Worm (Caenorhabditis elegans) whole organism, young adult: ENCODE data around the gene sphr-1.

Source experiments
- B0261.1 ChIP-seq: sonication (generic microtip); optimal IDR thresholded peaks from 2 replicates; lab custom pipeline; 2016; ENCODE audit warnings: mild to moderate bottlenecking, missing genetic modification characterization, moderate library complexity, missing compliant biosample characterization
- F33H1.4 ChIP-seq: fragments of 200-800 bp; sonication (Bioruptor generic); IDR thresholded peaks from 2 replicates; pipeline ENCODE4 v1.3.6; 2022; ENCODE audit warnings: missing genetic modification reagents, missing genetic modification characterization, missing compliant biosample characterization
- F49E8.2 ChIP-seq: sonication (generic microtip); optimal IDR thresholded peaks from 3 replicates; lab custom pipeline; 2017; ENCODE audit warnings: missing genetic modification characterization, mild to moderate bottlenecking, missing compliant biosample characterization, antibody characterized with exemption, moderate library complexity; ENCODE audit not compliant: insufficient read depth
- F55B11.4 ChIP-seq: sonication (generic microtip); optimal IDR thresholded peaks from 2 replicates; lab custom pipeline; 2016; ENCODE audit warnings: missing compliant biosample characterization, missing genetic modification characterization, borderline replicate concordance; ENCODE audit not compliant: insufficient read depth
- F57A8.1 ChIP-seq: fragments of 200-800 bp; sonication (Bioruptor generic); optimal IDR thresholded peaks from 2 replicates; lab custom pipeline; 2018; ENCODE audit warnings: mild to moderate bottlenecking, missing genetic modification characterization, moderate library complexity, missing compliant biosample characterization
- Y67H2A.10 ChIP-seq: fragments of 200-800 bp; sonication (Bioruptor generic); conservative IDR thresholded peaks from 2 replicates; pipeline ENCODE4 v1.3.6; 2022; ENCODE audit warnings: missing genetic modification reagents, missing genetic modification characterization, missing compliant biosample characterization
- Y79H2A.3 ChIP-seq: fragments of 200-800 bp; sonication (Bioruptor generic); conservative IDR thresholded peaks from 2 replicates; pipeline ENCODE4 v1.3.6; 2022; ENCODE audit warnings: missing genetic modification reagents, missing genetic modification characterization, missing compliant biosample characterization
- akir-1 ChIP-seq: fragments of 200-800 bp; sonication (Bioruptor generic); optimal IDR thresholded peaks from 2 replicates; lab custom pipeline; 2018; ENCODE audit warnings: mild to moderate bottlenecking, missing genetic modification characterization, moderate library complexity, missing compliant biosample characterization
- aptf-3 ChIP-seq: fragments of 200-800 bp; sonication (Bioruptor generic); IDR thresholded peaks from 2 replicates; pipeline ENCODE4 v1.3.6; 2022; ENCODE audit warnings: missing genetic modification characterization, missing compliant biosample characterization
- athp-1 ChIP-seq: sonication (generic microtip); optimal IDR thresholded peaks from 2 replicates; lab custom pipeline; 2017; ENCODE audit warnings: mild to moderate bottlenecking, missing genetic modification characterization, missing compliant biosample characterization
- ceh-40 ChIP-seq: fragments of 200-800 bp; sonication (Bioruptor generic); IDR thresholded peaks from 2 replicates; pipeline ENCODE4 v1.3.6; 2022; ENCODE audit warnings: missing genetic modification characterization, missing compliant biosample characterization
- ceh-58 ChIP-seq: fragments of 200-800 bp; sonication (Bioruptor generic); IDR thresholded peaks from 2 replicates; pipeline ENCODE4 v1.3.6; 2022; ENCODE audit warnings: missing genetic modification characterization, missing compliant biosample characterization
- ceh-91 ChIP-seq: fragments of 200-800 bp; sonication (Bioruptor generic); IDR thresholded peaks from 2 replicates; pipeline ENCODE4 v1.3.6; 2022; ENCODE audit warnings: missing genetic modification reagents, missing genetic modification characterization, missing compliant biosample characterization
- chd-7 ChIP-seq: sonication (generic microtip); optimal IDR thresholded peaks from 2 replicates; lab custom pipeline; 2016; ENCODE audit warnings: mild to moderate bottlenecking, missing genetic modification characterization, moderate library complexity, missing compliant biosample characterization
- egl-18 ChIP-seq: fragments of 200-800 bp; sonication (Bioruptor generic); IDR thresholded peaks from 2 replicates; pipeline ENCODE4 v1.3.6; 2022; ENCODE audit warnings: missing genetic modification reagents, missing genetic modification characterization, missing compliant biosample characterization
- fkh-3 ChIP-seq: sonication (generic microtip); optimal IDR thresholded peaks from 2 replicates; lab custom pipeline; 2016; ENCODE audit warnings: mild to moderate bottlenecking, missing genetic modification characterization, missing compliant biosample characterization
- hmg-1.2 ChIP-seq: fragments of 200-800 bp; sonication (Bioruptor generic); IDR thresholded peaks from 2 replicates; pipeline ENCODE4 v1.3.6; 2022; ENCODE audit warnings: missing genetic modification reagents, missing genetic modification characterization, missing compliant biosample characterization
- hrde-1 ChIP-seq: sonication (generic microtip); optimal IDR thresholded peaks from 2 replicates; lab custom pipeline; 2016; ENCODE audit warnings: missing genetic modification characterization, mild to moderate bottlenecking, missing compliant biosample characterization, moderate library complexity, missing genotype, missing genetic modification reagents, borderline replicate concordance
- let-526 ChIP-seq: fragments of 200-800 bp; sonication (Bioruptor generic); IDR thresholded peaks from 2 replicates; pipeline ENCODE4 v1.3.6; 2022; ENCODE audit warnings: missing genetic modification reagents, missing genetic modification characterization, missing compliant biosample characterization
- lin-54 ChIP-seq: fragments of 200-800 bp; sonication (Bioruptor generic); optimal IDR thresholded peaks from 2 replicates; lab custom pipeline; 2018; ENCODE audit warnings: mild to moderate bottlenecking, missing genetic modification characterization, missing compliant biosample characterization
- lir-1 ChIP-seq: fragments of 200-800 bp; sonication (Bioruptor generic); conservative IDR thresholded peaks from 2 replicates; pipeline ENCODE4 v1.3.6; 2022; ENCODE audit warnings: missing genetic modification reagents, missing genetic modification characterization, missing compliant biosample characterization
- madf-6 ChIP-seq: fragments of 200-800 bp; sonication (Bioruptor generic); IDR thresholded peaks from 2 replicates; pipeline ENCODE4 v1.3.6; 2022; ENCODE audit warnings: missing genetic modification reagents, missing genetic modification characterization, missing compliant biosample characterization
- madf-8 ChIP-seq: fragments of 200-800 bp; sonication (Bioruptor generic); conservative IDR thresholded peaks from 2 replicates; pipeline ENCODE4 v1.3.6; 2022; ENCODE audit warnings: missing genetic modification reagents, missing genetic modification characterization, missing compliant biosample characterization
- mes-4 ChIP-seq: sonication (generic microtip); optimal IDR thresholded peaks from 2 replicates; lab custom pipeline; 2016; ENCODE audit warnings: missing genotype, missing genetic modification characterization, missing compliant biosample characterization
- mxl-1 ChIP-seq: sonication (generic microtip); optimal IDR thresholded peaks from 2 replicates; lab custom pipeline; 2016; ENCODE audit warnings: missing genetic modification characterization, missing compliant biosample characterization
- nhr-179 ChIP-seq: sonication (generic microtip); optimal IDR thresholded peaks from 2 replicates; lab custom pipeline; 2016; ENCODE audit warnings: mild to moderate bottlenecking, missing genetic modification characterization, missing compliant biosample characterization
- nhr-80 ChIP-seq: sonication (generic microtip); optimal IDR thresholded peaks from 2 replicates; lab custom pipeline; 2016; ENCODE audit warnings: missing genetic modification characterization, missing compliant biosample characterization
- pha-4 ChIP-seq: fragments of 150-350 bp; sonication (generic microtip); optimal IDR thresholded peaks from 2 replicates; lab custom pipeline; 2014; ENCODE audit warnings: missing biosample characterization, missing genetic modification reagents, missing genetic modification characterization
- rec-8 ChIP-seq, 2 experiments: sonication (generic microtip); optimal IDR thresholded peaks; 2 replicates each; lab custom pipeline; 2016; ENCODE audit warnings: mild to moderate bottlenecking in 2 of 2, missing genetic modification characterization in 2 of 2, missing genetic modification reagents in 2 of 2, missing genotype in 2 of 2, missing biosample characterization in 1 of 2, missing compliant biosample characterization in 1 of 2, moderate library complexity in 1 of 2
- sea-2 ChIP-seq: fragments of 200-800 bp; sonication (Bioruptor generic); IDR thresholded peaks from 2 replicates; pipeline ENCODE4 v1.3.6; 2022; ENCODE audit warnings: missing genetic modification characterization, missing compliant biosample characterization
- sptf-2 ChIP-seq: fragments of 200-800 bp; sonication (Bioruptor generic); optimal IDR thresholded peaks from 2 replicates; lab custom pipeline; 2018; ENCODE audit warnings: mild to moderate bottlenecking, missing genetic modification characterization, missing compliant biosample characterization
- tbx-9 ChIP-seq: sonication (generic microtip); optimal IDR thresholded peaks from 2 replicates; lab custom pipeline; 2016; ENCODE audit warnings: borderline replicate concordance, missing genetic modification characterization, inconsistent platforms, missing compliant biosample characterization
- tlf-1 ChIP-seq: fragments of 200-800 bp; sonication (Bioruptor generic); optimal IDR thresholded peaks from 2 replicates; lab custom pipeline; 2018; ENCODE audit warnings: mild to moderate bottlenecking, missing genetic modification characterization, missing compliant biosample characterization

The sphr-1 gene

ce11 chrV:9191406-9191805, at the start of gene sphr-1:
TSS of gene sphr-1 (plus strand) at chrV:9191610.
- TF ChIP-seq hmg-1.2 (GFP tag; lab: Robert Waterston, UW), result peak; percentile 65; the same call in 1 of the 2 replicates
- TF ChIP-seq ceh-91, result no peak
- no peak for TF ChIP-seq hrde-1 (tag; lab: Kevin White, UChicago)
- TF ChIP-seq, all 124 proteins: peak for 1

ce11 chrV:9143896-9144295, 47.5 kb upstream of the sphr-1 start:
- no peak for TF ChIP-seq rec-8 (tag; optimal IDR thresholded peaks at IDR 0.05; lab: Kevin White, UChicago)
- TF ChIP-seq chd-7 (tag; lab: Kevin White, UChicago), result no peak
- no peak for TF ChIP-seq aptf-3
- TF ChIP-seq lin-54 (GFP tag; lab: Kevin White, UChicago), result no peak
- TF ChIP-seq tlf-1 (GFP tag; lab: Kevin White, UChicago), result no peak
- no peak for TF ChIP-seq tbx-9 (tag; lab: Kevin White, UChicago)
- no peak for TF ChIP-seq ceh-58 (GFP tag; lab: Robert Waterston, UW)
- TF ChIP-seq mes-4 (tag; lab: Kevin White, UChicago), result no peak
- no peak for TF ChIP-seq lir-1 (GFP tag; lab: Robert Waterston, UW)
- no peak for TF ChIP-seq akir-1 (GFP tag; lab: Kevin White, UChicago)
- TF ChIP-seq F55B11.4, result no peak
- no peak for TF ChIP-seq F33H1.4 (GFP tag; lab: Robert Waterston, UW)
- no peak for TF ChIP-seq Y67H2A.10 (GFP tag; lab: Robert Waterston, UW)

- peak; percentile 70 for TF ChIP-seq nhr-80 (tag; lab: Kevin White, UChicago)
- no peak for TF ChIP-seq F49E8.2 (tag; lab: Kevin White, UChicago)
Observed at ce11 chrV:9146196-9146595, 45.2 kb upstream of the sphr-1 start.

- TF ChIP-seq sptf-2 (GFP tag; lab: Kevin White, UChicago) (no peak), hmg-1.2 (GFP tag; lab: Robert Waterston, UW) (peak; percentile 33; the same call in 1 of the 2 replicates), fkh-3 (no peak)
Observed at ce11 chrV:9146849-9147557, 44.4 kb upstream of the sphr-1 start, which contains the start of gene spl-2. TSS of gene spl-2 (minus strand) at chrV:9146899.

- no peak for TF ChIP-seq B0261.1 (tag; lab: Kevin White, UChicago)
- no peak for TF ChIP-seq nhr-179 (tag; lab: Kevin White, UChicago)
- TF ChIP-seq Y79H2A.3, result no peak
- TF ChIP-seq egl-18 (GFP tag; lab: Robert Waterston, UW), result no peak
- no peak for TF ChIP-seq ceh-40 (GFP tag; lab: Robert Waterston, UW)
- TF ChIP-seq akir-1 (GFP tag; lab: Kevin White, UChicago), result no peak
- no peak for TF ChIP-seq F57A8.1 (GFP tag; lab: Kevin White, UChicago)
- no peak for TF ChIP-seq tlf-1 (GFP tag; lab: Kevin White, UChicago)
- TF ChIP-seq let-526 (GFP tag; lab: Robert Waterston, UW), result no peak
- TF ChIP-seq madf-8 (GFP tag; lab: Robert Waterston, UW), result no peak
- no peak for TF ChIP-seq pha-4 (tag; lab: Kevin White, UChicago)
- TF ChIP-seq mxl-1 (tag; lab: Kevin White, UChicago), result no peak
- no peak for TF ChIP-seq athp-1 (tag; lab: Kevin White, UChicago)
- no peak for TF ChIP-seq sea-2 (GFP tag; lab: Robert Waterston, UW)
- no peak for TF ChIP-seq madf-6 (GFP tag; lab: Robert Waterston, UW)
- TF ChIP-seq, all 124 proteins: peak for 0
Observed at ce11 chrV:9148151-9148550, 43.3 kb upstream of the sphr-1 start.
